Worm (Caenorhabditis elegans): Measurements from ENCODE around the gene msrp-4.

DNA sequence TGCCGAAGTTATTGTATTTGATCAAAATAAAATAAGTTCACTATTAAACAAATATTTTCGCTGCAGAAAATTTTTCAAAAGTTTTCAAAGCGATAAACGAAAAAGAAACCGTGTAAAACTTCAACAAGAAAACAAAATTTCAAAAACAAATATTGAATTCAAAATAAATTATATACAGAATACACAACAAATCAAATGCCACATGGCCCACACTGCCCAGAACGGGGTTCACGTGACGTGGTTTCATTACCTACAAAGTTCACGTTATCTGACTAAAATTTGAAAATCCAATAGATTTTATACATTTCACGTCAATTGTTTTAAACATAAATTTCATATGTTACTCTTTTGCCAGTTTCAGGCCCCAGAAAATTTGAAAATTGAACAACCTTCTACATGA is 2.1 kb downstream of the msrp-4 start, which contains the start of gene F46F5.7:
- no peak for TF ChIP-seq him-1 (tag; optimal IDR thresholded peaks at IDR 0.05)
- TF ChIP-seq dao-5 (tag; optimal IDR thresholded peaks at IDR 0.05), result no peak
